Fruit fly (Drosophila melanogaster) whole organism: ENCODE results near the gene CG9776.

ENCODE experiments used
- CG8478 ChIP-seq: fragments of >200 bp; optimal IDR thresholded peaks from 2 replicates; lab custom pipeline; 2018; ENCODE audit warnings: inconsistent platforms
- pan ChIP-seq: fragments of >200 bp; optimal IDR thresholded peaks from 2 replicates; lab custom pipeline; 2017
- psq ChIP-seq: fragments of >200 bp; optimal IDR thresholded peaks from 2 replicates; lab custom pipeline; 2017

DNA sequence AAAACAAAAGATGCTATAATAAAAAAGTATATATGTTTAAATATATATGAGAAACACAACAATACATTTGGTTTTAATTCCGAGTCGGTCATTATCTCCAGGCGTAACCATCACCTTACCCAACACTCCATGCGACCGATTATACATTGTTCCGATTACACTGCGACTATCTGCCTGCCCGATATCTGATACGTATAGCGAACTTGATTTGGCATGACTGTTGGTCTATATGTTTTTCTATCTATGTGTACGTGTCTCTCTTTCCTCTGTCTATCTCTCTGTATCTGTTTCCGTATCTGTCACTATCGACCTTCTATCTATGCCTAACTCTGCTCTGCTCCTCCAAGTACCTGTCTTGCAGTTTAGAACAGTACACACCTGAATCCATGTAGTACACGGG is 32.4 kb downstream of the CG9776 start:
- TF ChIP-seq CG8478 (lab: Kevin White, UChicago) (no peak), psq (no peak), pan (lab: Kevin White, UChicago) (no peak)
